Worm (Caenorhabditis elegans) whole organism, L4 larva: ENCODE data around the gene B0365.9.

Experiments
- D1046.2 ChIP-seq: fragments of 200-800 bp; sonication (Bioruptor generic); IDR thresholded peaks from 2 replicates; pipeline ENCODE4 v1.3.6; 2022; ENCODE audit warnings: missing genetic modification characterization, missing compliant biosample characterization
- F10B5.3 ChIP-seq: sonication (generic microtip); optimal IDR thresholded peaks from 2 replicates; lab custom pipeline; 2016; ENCODE audit warnings: mild to moderate bottlenecking, missing genetic modification characterization, missing compliant biosample characterization
- F26F4.8 ChIP-seq: fragments of 200-800 bp; sonication (Bioruptor generic); conservative IDR thresholded peaks from 2 replicates; pipeline ENCODE4 v1.3.6; 2022; ENCODE audit warnings: missing genetic modification characterization, missing compliant biosample characterization
- T20F7.1 ChIP-seq: fragments of 200-800 bp; sonication (Bioruptor generic); optimal IDR thresholded peaks from 2 replicates; lab custom pipeline; 2018; ENCODE audit warnings: mild to moderate bottlenecking, missing genetic modification characterization, missing compliant biosample characterization
- T26A8.4 ChIP-seq: fragments of 200-800 bp; sonication (Bioruptor generic); IDR thresholded peaks from 2 replicates; pipeline ENCODE4 v1.3.6; 2022; ENCODE audit warnings: missing genetic modification characterization, missing compliant biosample characterization
- Y105C5A.15 ChIP-seq: fragments of 200-800 bp; sonication (Bioruptor generic); IDR thresholded peaks from 2 replicates; pipeline ENCODE4 v1.3.6; 2022; ENCODE audit warnings: missing genetic modification characterization, missing compliant biosample characterization
- aha-1 ChIP-seq: fragments of 150-350 bp; peaks from one replicate; lab custom pipeline; 2014; ENCODE audit warnings: missing biosample characterization, missing genetic modification characterization
- aly-2 ChIP-seq: sonication (generic microtip); optimal IDR thresholded peaks from 2 replicates; lab custom pipeline; 2018; ENCODE audit warnings: missing biosample characterization, missing genetic modification characterization
- ceh-20 ChIP-seq: fragments of 200-800 bp; sonication (Bioruptor generic); IDR thresholded peaks from 2 replicates; pipeline ENCODE4 v1.3.6; 2022; ENCODE audit warnings: missing genetic modification reagents, missing genetic modification characterization, missing compliant biosample characterization
- ceh-28 ChIP-seq: fragments of 150-350 bp; optimal IDR thresholded peaks from 2 replicates; lab custom pipeline; 2014; ENCODE audit warnings: missing biosample characterization, missing genetic modification reagents, missing genetic modification characterization
- ceh-44 ChIP-seq: fragments of 200-800 bp; sonication (Bioruptor generic); IDR thresholded peaks from 2 replicates; pipeline ENCODE4 v1.3.6; 2022; ENCODE audit warnings: missing genetic modification reagents, missing genetic modification characterization, missing compliant biosample characterization
- ceh-82 ChIP-seq: sonication (generic microtip); optimal IDR thresholded peaks from 2 replicates; lab custom pipeline; 2017; ENCODE audit warnings: missing biosample characterization, missing genetic modification characterization
- ces-1 ChIP-seq: fragments of 150-350 bp; sonication (generic microtip); optimal IDR thresholded peaks from 4 replicates; lab custom pipeline; 2014; ENCODE audit warnings: missing biosample characterization, missing genetic modification reagents, missing genetic modification characterization
- daf-12 ChIP-seq: fragments of 150-350 bp; optimal IDR thresholded peaks from 2 replicates; lab custom pipeline; 2014; ENCODE audit warnings: missing biosample characterization, missing genetic modification reagents, missing genetic modification characterization
- daf-16 ChIP-seq, 3 experiments: sonication (generic microtip); optimal IDR thresholded peaks; 2 replicates each; lab custom pipeline; 2016 to 2017; ENCODE audit warnings: missing genetic modification characterization in 3 of 3, missing genetic modification reagents in 3 of 3, mild to moderate bottlenecking in 2 of 3, missing compliant biosample characterization in 2 of 3, missing biosample characterization in 1 of 3, moderate library complexity in 1 of 3
- daf-8 ChIP-seq: fragments of 200-800 bp; sonication (Bioruptor generic); IDR thresholded peaks from 2 replicates; pipeline ENCODE4 v1.3.6; 2022; ENCODE audit warnings: missing genetic modification characterization, missing compliant biosample characterization
- dmd-8 ChIP-seq: fragments of 200-800 bp; sonication (Bioruptor generic); IDR thresholded peaks from 2 replicates; pipeline ENCODE4 v1.3.6; 2022; ENCODE audit warnings: missing genetic modification characterization, missing compliant biosample characterization
- dmd-9 ChIP-seq: fragments of 200-800 bp; sonication (Bioruptor generic); IDR thresholded peaks from 2 replicates; pipeline ENCODE4 v1.3.6; 2022; ENCODE audit warnings: missing genetic modification reagents, missing genetic modification characterization, missing compliant biosample characterization
- duxl-1 ChIP-seq: sonication (generic microtip); optimal IDR thresholded peaks from 2 replicates; lab custom pipeline; 2016; ENCODE audit warnings: mild to moderate bottlenecking, missing genetic modification characterization, moderate library complexity, missing compliant biosample characterization; ENCODE audit not compliant: poor library complexity
- egl-27 ChIP-seq: sonication (generic microtip); optimal IDR thresholded peaks from 3 replicates; lab custom pipeline; 2017; ENCODE audit warnings: missing biosample characterization, missing genetic modification reagents, missing genetic modification characterization
- egl-43 ChIP-seq: fragments of 200-800 bp; sonication (Bioruptor generic); IDR thresholded peaks from 2 replicates; pipeline ENCODE4 v1.3.6; 2022; ENCODE audit warnings: missing genetic modification reagents, missing genetic modification characterization, missing compliant biosample characterization
- fkh-10 ChIP-seq: fragments of 150-350 bp; optimal IDR thresholded peaks from 2 replicates; lab custom pipeline; 2014; ENCODE audit warnings: missing biosample characterization, missing genetic modification reagents, missing genetic modification characterization
- fos-1 ChIP-seq: fragments of 150-350 bp; optimal IDR thresholded peaks from 2 replicates; lab custom pipeline; 2014; ENCODE audit warnings: missing biosample characterization, missing genetic modification characterization
- gei-8 ChIP-seq: fragments of 200-800 bp; sonication (Bioruptor generic); optimal IDR thresholded peaks from 2 replicates; lab custom pipeline; 2018; ENCODE audit warnings: mild to moderate bottlenecking, missing genetic modification characterization, missing compliant biosample characterization
- hlh-30 ChIP-seq: sonication (generic microtip); optimal IDR thresholded peaks from 2 replicates; lab custom pipeline; 2017; ENCODE audit warnings: antibody characterized with exemption, mild to moderate bottlenecking, missing genetic modification characterization, missing compliant biosample characterization; ENCODE audit not compliant: insufficient read depth
- hmg-1.1 ChIP-seq: fragments of 200-800 bp; sonication (Bioruptor generic); IDR thresholded peaks from 2 replicates; pipeline ENCODE4 v1.3.6; 2022; ENCODE audit warnings: missing genetic modification reagents, missing genetic modification characterization, missing compliant biosample characterization
- lim-7 ChIP-seq: fragments of 200-800 bp; sonication (Bioruptor generic); IDR thresholded peaks from 2 replicates; pipeline ENCODE4 v1.3.6; 2022; ENCODE audit warnings: missing genetic modification characterization, missing compliant biosample characterization
- lin-1 ChIP-seq: fragments of 200-800 bp; sonication (Bioruptor generic); IDR thresholded peaks from 2 replicates; pipeline ENCODE4 v1.3.6; 2022; ENCODE audit warnings: missing genetic modification reagents, missing genetic modification characterization, missing compliant biosample characterization
- lin-29 ChIP-seq: fragments of 200-800 bp; sonication (Bioruptor generic); IDR thresholded peaks from 2 replicates; pipeline ENCODE4 v1.3.6; 2022; ENCODE audit warnings: missing genetic modification reagents, missing genetic modification characterization, missing compliant biosample characterization
- lin-38 ChIP-seq: fragments of 200-800 bp; sonication (Bioruptor generic); IDR thresholded peaks from 2 replicates; pipeline ENCODE4 v1.3.6; 2022; ENCODE audit warnings: missing genetic modification reagents, missing genetic modification characterization, missing compliant biosample characterization
- lsy-2 ChIP-seq, 2 experiments: fragments of 150-350 bp in 1 of 2; sonication (generic microtip) in 1 of 2; optimal IDR thresholded peaks; 2 replicates each; lab custom pipeline; 2014 to 2017; ENCODE audit warnings: missing biosample characterization in 2 of 2, missing genetic modification characterization in 2 of 2
- mep-1 ChIP-seq: fragments of 150-350 bp; sonication (generic microtip); optimal IDR thresholded peaks from 3 replicates; lab custom pipeline; 2014; ENCODE audit warnings: missing biosample characterization, missing genetic modification characterization
- nhr-10 ChIP-seq: fragments of 150-350 bp; optimal IDR thresholded peaks from 2 replicates; lab custom pipeline; 2014; ENCODE audit warnings: missing biosample characterization, missing genetic modification characterization
- nhr-11 ChIP-seq: fragments of 150-350 bp; optimal IDR thresholded peaks from 2 replicates; lab custom pipeline; 2014; ENCODE audit warnings: missing biosample characterization, missing genetic modification characterization
- nhr-237 ChIP-seq: sonication (generic microtip); optimal IDR thresholded peaks from 2 replicates; lab custom pipeline; 2017; ENCODE audit warnings: missing biosample characterization, missing genetic modification characterization
- nhr-25 ChIP-seq: sonication (generic microtip); optimal IDR thresholded peaks from 2 replicates; lab custom pipeline; 2017; ENCODE audit warnings: missing genetic modification characterization, mild to moderate bottlenecking, missing compliant biosample characterization, antibody characterized with exemption, moderate library complexity, borderline replicate concordance; ENCODE audit not compliant: insufficient read depth
- nhr-42 ChIP-seq: fragments of 200-800 bp; sonication (Bioruptor generic); IDR thresholded peaks from 2 replicates; pipeline ENCODE4 v1.3.6; 2022; ENCODE audit warnings: missing genetic modification characterization, missing compliant biosample characterization
- nhr-48 ChIP-seq: sonication (generic microtip); optimal IDR thresholded peaks from 2 replicates; lab custom pipeline; 2016; ENCODE audit warnings: mild to moderate bottlenecking, missing genetic modification characterization, missing compliant biosample characterization
- nhr-6 ChIP-seq: fragments of 150-350 bp; optimal IDR thresholded peaks from 2 replicates; lab custom pipeline; 2014; ENCODE audit warnings: missing biosample characterization, missing genetic modification characterization
- nhr-77 ChIP-seq: fragments of 150-350 bp; optimal IDR thresholded peaks from 2 replicates; lab custom pipeline; 2014; ENCODE audit warnings: missing biosample characterization, missing genetic modification characterization
- pqm-1 ChIP-seq: sonication (generic microtip); optimal IDR thresholded peaks from 2 replicates; lab custom pipeline; 2017; ENCODE audit warnings: missing biosample characterization, missing genetic modification characterization
- rbr-2 ChIP-seq: sonication (generic microtip); optimal IDR thresholded peaks from 2 replicates; lab custom pipeline; 2016; ENCODE audit warnings: missing genotype, missing genetic modification characterization, missing compliant biosample characterization
- sdz-12 ChIP-seq: fragments of 200-800 bp; sonication (Bioruptor generic); optimal IDR thresholded peaks from 2 replicates; lab custom pipeline; 2018; ENCODE audit warnings: mild to moderate bottlenecking, missing genetic modification characterization, missing compliant biosample characterization
- set-16 ChIP-seq: fragments of 200-800 bp; sonication (Bioruptor generic); IDR thresholded peaks from 2 replicates; pipeline ENCODE4 v1.3.6; 2022; ENCODE audit warnings: missing genetic modification reagents, missing genetic modification characterization, missing compliant biosample characterization
- skn-1 ChIP-seq: fragments of 150-350 bp; optimal IDR thresholded peaks from 2 replicates; lab custom pipeline; 2014; ENCODE audit warnings: missing biosample characterization, missing genetic modification characterization
- snpc-4 ChIP-seq: fragments of 150-350 bp; optimal IDR thresholded peaks from 2 replicates; lab custom pipeline; 2014; ENCODE audit warnings: missing biosample characterization, missing genetic modification characterization
- spr-1 ChIP-seq: sonication (generic microtip); optimal IDR thresholded peaks from 2 replicates; lab custom pipeline; 2016; ENCODE audit warnings: mild to moderate bottlenecking, missing genetic modification characterization, missing compliant biosample characterization
- tag-97 ChIP-seq: fragments of 200-800 bp; sonication (Bioruptor generic); IDR thresholded peaks from 2 replicates; pipeline ENCODE4 v1.3.6; 2022; ENCODE audit warnings: missing genetic modification characterization, missing compliant biosample characterization
- tra-1 ChIP-seq: fragments of 200-800 bp; sonication (Bioruptor generic); IDR thresholded peaks from 2 replicates; pipeline ENCODE4 v1.3.6; 2022; ENCODE audit warnings: missing genetic modification reagents, missing genetic modification characterization, missing compliant biosample characterization
- vab-7 ChIP-seq: fragments of 200-800 bp; sonication (Bioruptor generic); IDR thresholded peaks from 2 replicates; pipeline ENCODE4 v1.3.6; 2022; ENCODE audit warnings: missing genetic modification reagents, missing genetic modification characterization, missing compliant biosample characterization
- zfp-3 ChIP-seq: fragments of 200-800 bp; sonication (Bioruptor generic); conservative IDR thresholded peaks from 2 replicates; pipeline ENCODE4 v1.3.6; 2022; ENCODE audit warnings: missing genetic modification reagents, missing genetic modification characterization, missing compliant biosample characterization

Gene B0365.9

DNA sequence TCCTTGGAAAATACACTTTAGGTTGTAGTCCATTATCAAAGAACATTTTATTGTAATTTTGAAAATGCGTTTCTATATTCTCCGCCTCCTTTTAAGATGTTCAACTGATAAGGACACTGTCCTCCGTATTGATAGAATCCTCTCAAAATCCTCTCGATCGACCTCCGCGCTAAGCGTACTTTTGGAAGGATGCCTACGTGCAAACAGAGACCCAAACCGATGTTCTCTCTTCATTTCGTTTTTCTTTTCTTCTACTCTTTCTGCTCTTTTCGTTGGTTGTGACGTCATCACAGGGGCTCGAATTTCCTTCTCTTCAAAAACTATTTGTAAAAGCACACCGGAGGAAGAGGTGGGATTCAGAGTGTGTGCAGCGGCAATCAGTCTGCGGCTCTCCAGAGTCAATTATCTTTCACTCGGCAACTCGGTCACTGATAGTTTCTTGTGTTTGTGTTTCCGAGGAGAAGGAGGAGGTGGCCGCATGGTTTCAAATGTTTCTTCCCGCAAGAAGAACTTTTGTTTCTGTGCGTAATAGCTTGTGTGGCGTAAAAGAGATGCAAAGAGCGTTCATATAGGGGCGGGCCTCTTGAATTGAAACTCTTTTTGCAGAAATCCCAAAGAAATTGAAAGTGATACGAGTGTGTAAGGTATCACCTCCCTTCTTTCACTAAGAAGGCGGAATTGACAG is 50.8 kb downstream of the B0365.9 start, which contains the start of gene C34B4.2 (continued):
- TF ChIP-seq rbr-2 (peak; percentile 3), aha-1 (tag; lab: Kevin White, UChicago) (peak; percentile 100), nhr-77 (peak; percentile 5), duxl-1 (no peak), daf-8 (no peak), dmd-8 (no peak), nhr-6 (no peak), ceh-20 (GFP tag; lab: Robert Waterston, UW) (no peak; the same call in 1 of the 2 replicates), lsy-2 (tag; optimal IDR thresholded peaks at IDR 0.05; lab: Kevin White, UChicago) (peak; percentile 7 to 62), hlh-30 (peak; percentile 3), lin-38 (GFP tag; lab: Robert Waterston, UW) (peak; percentile 25; the same call in 1 of the 2 replicates), mep-1 (tag; lab: Kevin White, UChicago) (peak; percentile 75), lin-29 (no peak), lim-7 (no peak), tag-97 (GFP tag; lab: Robert Waterston, UW) (no peak), Y105C5A.15 (GFP tag; lab: Robert Waterston, UW) (no peak), dmd-9 (GFP tag; lab: Robert Waterston, UW) (no peak), hmg-1.1 (0 out of 2 replicates have a peak, but pooled peaks have one; percentile 65), nhr-25 (tag; lab: Kevin White, UChicago) (no peak), nhr-10 (tag; lab: Kevin White, UChicago) (no peak), skn-1 (no peak), ceh-82 (tag; lab: Kevin White, UChicago) (no peak), ceh-28 (tag; lab: Kevin White, UChicago) (no peak), F10B5.3 (tag; lab: Kevin White, UChicago) (no peak), nhr-237 (tag; lab: Kevin White, UChicago) (no peak), set-16 (GFP tag; lab: Robert Waterston, UW) (no peak), aly-2 (tag; lab: Kevin White, UChicago) (no peak), nhr-11 (peak; percentile 51), snpc-4 (tag; lab: Kevin White, UChicago) (no peak), T26A8.4 (peak; percentile 55; the same call in 1 of the 2 replicates), vab-7 (GFP tag; lab: Robert Waterston, UW) (no peak), D1046.2 (no peak), lin-1 (GFP tag; lab: Robert Waterston, UW) (peak; percentile 68; the same call in 1 of the 2 replicates), egl-27 (tag; lab: Kevin White, UChicago) (no peak), zfp-3 (GFP tag; lab: Robert Waterston, UW) (no peak), sdz-12 (GFP tag; lab: Kevin White, UChicago) (no peak), T20F7.1 (GFP tag; lab: Kevin White, UChicago) (peak; percentile 25), spr-1 (tag; lab: Kevin White, UChicago) (no peak), daf-16 (GFP tag; optimal IDR thresholded peaks at IDR 0.05; lab: Kevin White, UChicago) (peak; percentile 3 to 89), daf-16 (tag; optimal IDR thresholded peaks at IDR 0.05; lab: Kevin White, UChicago) (peak; percentile 56), tra-1 (GFP tag; lab: Robert Waterston, UW) (peak; percentile 72; the same call in 1 of the 2 replicates), fkh-10 (GFP tag; lab: Kevin White, UChicago) (no peak), fos-1 (tag; lab: Kevin White, UChicago) (no peak), ceh-44 (GFP tag; lab: Robert Waterston, UW) (no peak), ces-1 (GFP tag; lab: Kevin White, UChicago) (no peak), F26F4.8 (no peak), egl-43 (GFP tag; lab: Robert Waterston, UW) (no peak), pqm-1 (tag; lab: Kevin White, UChicago) (no peak), gei-8 (GFP tag; lab: Kevin White, UChicago) (no peak), daf-12 (tag; lab: Kevin White, UChicago) (no peak), nhr-48 (tag; lab: Kevin White, UChicago) (peak; percentile 51), nhr-42 (no peak)
